Worm (Caenorhabditis elegans): ENCODE results near the gene acs-22.
A peak's percentile ranks its signal among the peaks of the same experiment; 100 is the strongest.

The acs-22 gene

ce11 chrX:8971461-8971860 lies 40.5 kb downstream of the acs-22 start (continued):
- TF ChIP-seq C16A3.4 (tag; optimal IDR thresholded peaks at IDR 0.05): no peak
- TF ChIP-seq aly-2 (tag; optimal IDR thresholded peaks at IDR 0.05): no peak
- TF ChIP-seq nhr-85 (tag): peak; percentile 77
- TF ChIP-seq lin-14 (GFP tag; optimal IDR thresholded peaks at IDR 0.05): peak; percentile 27
- no peak for TF ChIP-seq dpl-1 (GFP tag; optimal IDR thresholded peaks at IDR 0.05)
- no peak for TF ChIP-seq blmp-1 (tag; optimal IDR thresholded peaks at IDR 0.05)
- TF ChIP-seq nhr-19 (GFP tag; conservative IDR thresholded peaks at IDR 0.05): peak; percentile 39; the same call in 1 of the 2 replicates
- TF ChIP-seq C34B4.2 (tag; optimal IDR thresholded peaks at IDR 0.05): no peak
- TF ChIP-seq grh-1 (GFP tag; IDR thresholded peaks at IDR 0.05): no peak
- TF ChIP-seq unc-98 (GFP tag; IDR thresholded peaks at IDR 0.05): no peak
- peak in 1 of 3 experiments; percentile 2 for TF ChIP-seq ceh-82 (tag; optimal IDR thresholded peaks at IDR 0.05)
- TF ChIP-seq pqm-1 (tag; optimal IDR thresholded peaks at IDR 0.05): no peak
- no peak for TF ChIP-seq ets-5 (GFP tag; IDR thresholded peaks at IDR 0.05)
- peak; percentile 20 for TF ChIP-seq lir-3 (tag; optimal IDR thresholded peaks at IDR 0.05; ENCODE audit: poor library complexity)
- TF ChIP-seq C04F5.9 (tag; optimal IDR thresholded peaks at IDR 0.05): no peak
- no peak for TF ChIP-seq unc-30 (tag; optimal IDR thresholded peaks at IDR 0.05)
- TF ChIP-seq nhr-76 (tag; optimal IDR thresholded peaks at IDR 0.05): no peak
- TF ChIP-seq nhr-90 (tag; optimal IDR thresholded peaks at IDR 0.05; ENCODE audit: poor library complexity): peak; percentile 66
- TF ChIP-seq elt-2 (tag; optimal IDR thresholded peaks at IDR 0.05): peak; percentile 15
- peak in 1 of 2 experiments; percentile 28 for TF ChIP-seq lsy-2 (tag; optimal IDR thresholded peaks at IDR 0.05)
- peak; percentile 66 for TF ChIP-seq nhr-47 (tag; optimal IDR thresholded peaks at IDR 0.05)
- TF ChIP-seq pag-3 (tag; optimal IDR thresholded peaks at IDR 0.05; ENCODE audit: borderline replicate concordance, insufficient read depth): no peak
- no peak for TF ChIP-seq zag-1 (tag; optimal IDR thresholded peaks at IDR 0.05)
- TF ChIP-seq lin-13 (GFP tag; optimal IDR thresholded peaks at IDR 0.05): no peak
- TF ChIP-seq dsc-1 (tag; optimal IDR thresholded peaks at IDR 0.05): peak; percentile 47
- TF ChIP-seq nhr-20 (tag; optimal IDR thresholded peaks at IDR 0.05): peak; percentile 63
- no peak for TF ChIP-seq unc-86 (tag; optimal IDR thresholded peaks at IDR 0.05)
- TF ChIP-seq ceh-88 (GFP tag; IDR thresholded peaks at IDR 0.05): no peak
- no peak for TF ChIP-seq ama-1 (optimal IDR thresholded peaks at IDR 0.05)
- no peak for TF ChIP-seq mef-2 (tag; optimal IDR thresholded peaks at IDR 0.05)
- peak in 1 of 2 experiments; percentile 31 for TF ChIP-seq mdl-1 (tag; optimal IDR thresholded peaks at IDR 0.05)
- no peak for TF ChIP-seq unc-62 (GFP tag; optimal IDR thresholded peaks at IDR 0.05)
- TF ChIP-seq sup-37 (GFP tag; optimal IDR thresholded peaks at IDR 0.05): no peak
- TF ChIP-seq mep-1 (tag; optimal IDR thresholded peaks at IDR 0.05): peak; percentile 47
- no peak for TF ChIP-seq alr-1 (tag; optimal IDR thresholded peaks at IDR 0.05; ENCODE audit: borderline replicate concordance)
- peak; percentile 45 for TF ChIP-seq xbp-1 (tag; optimal IDR thresholded peaks at IDR 0.05)
- peak; percentile 30 for TF ChIP-seq tbx-2 (tag; optimal IDR thresholded peaks at IDR 0.05)
- TF ChIP-seq egl-27 (tag; optimal IDR thresholded peaks at IDR 0.05): no peak
- TF ChIP-seq nhr-28 (tag; optimal IDR thresholded peaks at IDR 0.05): no peak
- TF ChIP-seq nhr-11 (tag; optimal IDR thresholded peaks at IDR 0.05): no peak
- TF ChIP-seq aha-1 (tag; optimal IDR thresholded peaks at IDR 0.05): no peak
- peak; percentile 49 for TF ChIP-seq swsn-7 (tag; optimal IDR thresholded peaks at IDR 0.05)
- TF ChIP-seq lin-39 (tag; optimal IDR thresholded peaks at IDR 0.05): no peak
- TF ChIP-seq nhr-12 (tag; optimal IDR thresholded peaks at IDR 0.05): no peak
- no peak for TF ChIP-seq fkh-4 (tag; optimal IDR thresholded peaks at IDR 0.05; ENCODE audit: borderline replicate concordance)
- no peak for TF ChIP-seq nhr-84 (tag; optimal IDR thresholded peaks at IDR 0.05)
- no peak for TF ChIP-seq fos-1 (tag; optimal IDR thresholded peaks at IDR 0.05)
- peak; percentile 9 for TF ChIP-seq irx-1 (tag; optimal IDR thresholded peaks at IDR 0.05)
- no peak for TF ChIP-seq sox-4 (tag; optimal IDR thresholded peaks at IDR 0.05)
- no peak for TF ChIP-seq hpl-2 (GFP tag; optimal IDR thresholded peaks at IDR 0.05)
